Worm (Caenorhabditis elegans) whole organism, late embryonic: ENCODE measurements around the gene ZC132.11.
"Not testable (repeated sequence)": the region's sequence is repeated elsewhere in the genome, so short reads cannot be mapped to it uniquely, and the experiment has no call there.

Experiments
- C38D4.7 ChIP-seq: fragments of 200-800 bp; sonication (Bioruptor generic); optimal IDR thresholded peaks from 2 replicates; lab custom pipeline; 2018; ENCODE audit warnings: mild to moderate bottlenecking, missing genetic modification characterization, moderate library complexity, missing compliant biosample characterization
- K02D7.2 ChIP-seq: sonication (generic microtip); optimal IDR thresholded peaks from 2 replicates; lab custom pipeline; 2017; ENCODE audit warnings: mild to moderate bottlenecking, missing genetic modification characterization, missing compliant biosample characterization
- Y22D7AL.16 ChIP-seq: sonication (generic microtip); optimal IDR thresholded peaks from 2 replicates; lab custom pipeline; 2016; ENCODE audit warnings: missing genetic modification characterization, missing compliant biosample characterization
- ahr-1 ChIP-seq: sonication (generic microtip); optimal IDR thresholded peaks from 2 replicates; lab custom pipeline; 2016; ENCODE audit warnings: missing genetic modification characterization, missing compliant biosample characterization
- ceh-22 ChIP-seq: sonication (generic microtip); optimal IDR thresholded peaks from 2 replicates; lab custom pipeline; 2017; ENCODE audit warnings: missing biosample characterization, missing genetic modification characterization
- ceh-30 ChIP-seq: fragments of 150-350 bp; optimal IDR thresholded peaks from 2 replicates; lab custom pipeline; 2014; ENCODE audit warnings: missing biosample characterization, missing genetic modification characterization
- ceh-6 ChIP-seq: fragments of 200-800 bp; sonication (Bioruptor generic); optimal IDR thresholded peaks from 2 replicates; lab custom pipeline; 2018; ENCODE audit warnings: mild to moderate bottlenecking, missing genetic modification characterization, missing compliant biosample characterization
- che-1 ChIP-seq: sonication (generic microtip); optimal IDR thresholded peaks from 2 replicates; lab custom pipeline; 2016; ENCODE audit warnings: mild to moderate bottlenecking, missing genetic modification characterization, missing compliant biosample characterization
- dmd-4 ChIP-seq: sonication (generic microtip); optimal IDR thresholded peaks from 2 replicates; lab custom pipeline; 2016; ENCODE audit warnings: borderline replicate concordance, missing genetic modification characterization, missing compliant biosample characterization
- elt-2 ChIP-seq: sonication (generic microtip); optimal IDR thresholded peaks from 2 replicates; lab custom pipeline; 2016; ENCODE audit warnings: missing genetic modification reagents, missing genetic modification characterization, missing compliant biosample characterization
- ets-4 ChIP-seq: sonication (generic microtip); optimal IDR thresholded peaks from 2 replicates; lab custom pipeline; 2016; ENCODE audit warnings: missing genetic modification characterization, missing compliant biosample characterization
- eyg-1 ChIP-seq: sonication (generic microtip); optimal IDR thresholded peaks from 2 replicates; lab custom pipeline; 2016; ENCODE audit warnings: missing genotype, missing genetic modification characterization, missing compliant biosample characterization
- lim-6 ChIP-seq: sonication (generic microtip); optimal IDR thresholded peaks from 2 replicates; lab custom pipeline; 2016; ENCODE audit warnings: missing genetic modification characterization, missing compliant biosample characterization
- lin-11 ChIP-seq: fragments of 200-800 bp; sonication (Bioruptor generic); optimal IDR thresholded peaks from 2 replicates; lab custom pipeline; 2018; ENCODE audit warnings: mild to moderate bottlenecking, missing genetic modification characterization, missing compliant biosample characterization
- nhr-11 ChIP-seq: fragments of 150-350 bp; optimal IDR thresholded peaks from 2 replicates; lab custom pipeline; 2014; ENCODE audit warnings: missing biosample characterization, missing genetic modification characterization
- pag-3 ChIP-seq: sonication (generic microtip); optimal IDR thresholded peaks from 2 replicates; lab custom pipeline; 2016; ENCODE audit warnings: missing compliant biosample characterization, missing genetic modification characterization, borderline replicate concordance
- pax-1 ChIP-seq: fragments of 150-350 bp; optimal IDR thresholded peaks from 2 replicates; lab custom pipeline; 2014; ENCODE audit warnings: missing biosample characterization, missing genetic modification characterization
- pqm-1 ChIP-seq: sonication (generic microtip); optimal IDR thresholded peaks from 2 replicates; lab custom pipeline; 2016; ENCODE audit warnings: missing genetic modification characterization, missing compliant biosample characterization
- pros-1 ChIP-seq: fragments of 150-350 bp; optimal IDR thresholded peaks from 2 replicates; lab custom pipeline; 2014; ENCODE audit warnings: missing biosample characterization, missing genetic modification reagents, missing genetic modification characterization
- ref-2 ChIP-seq: sonication (generic microtip); optimal IDR thresholded peaks from 2 replicates; lab custom pipeline; 2016; ENCODE audit warnings: missing genetic modification characterization, missing compliant biosample characterization
- rnt-1 ChIP-seq: sonication (generic microtip); optimal IDR thresholded peaks from 2 replicates; lab custom pipeline; 2016; ENCODE audit warnings: missing genetic modification characterization, missing compliant biosample characterization
- sox-2 ChIP-seq: fragments of 200-800 bp; sonication (Bioruptor generic); IDR thresholded peaks from 2 replicates; pipeline ENCODE4 v1.3.6; 2022; ENCODE audit warnings: missing genetic modification reagents, missing genetic modification characterization, missing compliant biosample characterization
- syd-9 ChIP-seq: sonication (generic microtip); optimal IDR thresholded peaks from 2 replicates; lab custom pipeline; 2016; ENCODE audit warnings: mild to moderate bottlenecking, missing genetic modification characterization, moderate library complexity, missing compliant biosample characterization
- tbx-7 ChIP-seq: sonication (generic microtip); optimal IDR thresholded peaks from 2 replicates; lab custom pipeline; 2016; ENCODE audit warnings: missing genotype, missing genetic modification characterization, missing compliant biosample characterization
- unc-42 ChIP-seq: sonication (generic microtip); optimal IDR thresholded peaks from 2 replicates; lab custom pipeline; 2016; ENCODE audit warnings: missing genotype, missing genetic modification characterization, missing compliant biosample characterization
- zip-5 ChIP-seq: sonication (generic microtip); optimal IDR thresholded peaks from 2 replicates; lab custom pipeline; 2016; ENCODE audit warnings: missing genetic modification characterization, missing compliant biosample characterization

The ZC132.11 gene

ce11 chrV:4303793-4304192 lies 5.3 kb upstream of the ZC132.11 start:
- TF ChIP-seq tbx-7 (tag; lab: Kevin White, UChicago) = no peak
- TF ChIP-seq pqm-1 = no peak

ce11 chrV:4302842-4303241 lies 4.4 kb upstream of the ZC132.11 start:
- TF ChIP-seq rnt-1 (no peak), sox-2 (GFP tag; lab: Robert Waterston, UW) (no peak), Y22D7AL.16 (tag; lab: Kevin White, UChicago) (no peak), lim-6 (tag; lab: Kevin White, UChicago) (no peak)
- TF ChIP-seq, all 69 proteins: peak for 0

- TF ChIP-seq ceh-6 (GFP tag; lab: Kevin White, UChicago) = no peak
- TF ChIP-seq eyg-1 (tag; lab: Kevin White, UChicago) = no peak
- no peak for TF ChIP-seq lin-11 (tag; lab: Kevin White, UChicago)
- TF ChIP-seq C38D4.7 = no peak
- TF ChIP-seq ahr-1 (tag; lab: Kevin White, UChicago) = no peak
- no peak for TF ChIP-seq che-1 (tag; lab: Kevin White, UChicago)
- no peak for TF ChIP-seq ets-4 (tag; lab: Kevin White, UChicago)
- no peak for TF ChIP-seq unc-42 (tag; lab: Kevin White, UChicago)
- no peak for TF ChIP-seq rnt-1
- no peak for TF ChIP-seq ceh-22
- no peak for TF ChIP-seq pax-1 (tag; lab: Kevin White, UChicago)
- TF ChIP-seq K02D7.2 (tag; lab: Kevin White, UChicago) = no peak
- TF ChIP-seq ceh-30 = no peak
- no peak for TF ChIP-seq zip-5 (tag; lab: Kevin White, UChicago)
- no peak for TF ChIP-seq lim-6 (tag; lab: Kevin White, UChicago)
- TF ChIP-seq, all 69 proteins: peak for 0
Measured at ce11 chrV:4299741-4300140, 1.3 kb upstream of the ZC132.11 start, which contains the start of gene ZC132.3. TSS of gene ZC132.3 (minus strand) at chrV:4299841.

- TF ChIP-seq dmd-4 (tag; lab: Kevin White, UChicago) (no peak), syd-9 (no peak), ceh-22 (no peak), zip-5 (tag; lab: Kevin White, UChicago) (no peak)
Measured at ce11 chrV:4295920-4296319, 2.6 kb downstream of the ZC132.11 start, which contains the start of gene F47D2.11. TSS of gene F47D2.11 (minus strand) at chrV:4296020.

- not testable (repeated sequence) for TF ChIP-seq elt-2 (tag; lab: Kevin White, UChicago); pros-1 (tag; lab: Kevin White, UChicago); sox-2 (GFP tag; lab: Robert Waterston, UW)
Measured at ce11 chrV:4293425-4293824, 5.1 kb downstream of the ZC132.11 start, which contains the start of gene srh-194. TSS of gene srh-194 (minus strand) at chrV:4293525.

- not testable (repeated sequence) for TF ChIP-seq pag-3 (tag; lab: Kevin White, UChicago); ceh-6 (GFP tag; lab: Kevin White, UChicago); ref-2 (tag; lab: Kevin White, UChicago)
Measured at ce11 chrV:4290093-4290492, 8.4 kb downstream of the ZC132.11 start, which contains the start of gene srh-193. TSS of gene srh-193 (minus strand) at chrV:4290193.

ce11 chrV:4284737-4285136 lies 13.7 kb downstream of the ZC132.11 start, which contains the start of gene srt-19:
TSS of gene srt-19 (plus strand) at chrV:4285037.
- TF ChIP-seq pros-1, ets-4, lim-6 (tag; lab: Kevin White, UChicago): not testable (repeated sequence)
- TF ChIP-seq, all 69 proteins: peak for 0; not testable (repeated sequence) for 69

- not testable (repeated sequence) for TF ChIP-seq nhr-11 (tag; lab: Kevin White, UChicago); tbx-7 (tag; lab: Kevin White, UChicago); rnt-1
- TF ChIP-seq, all 69 proteins: peak for 0; not testable (repeated sequence) for 69
Measured at ce11 chrV:4281699-4282098, 16.8 kb downstream of the ZC132.11 start, which contains the start of gene srt-37. TSS of gene srt-37 (minus strand) at chrV:4281799.
